Worm (Caenorhabditis elegans) whole organism, L4/young adult: ENCODE results near the gene wapl-1.

Experiments used
- W03F9.2 ChIP-seq: fragments of 150-350 bp; optimal IDR thresholded peaks from 2 replicates; lab custom pipeline; 2014; ENCODE audit warnings: missing biosample characterization, missing genetic modification characterization
- dao-5 ChIP-seq: sonication (generic microtip); optimal IDR thresholded peaks from 2 replicates; lab custom pipeline; 2016; ENCODE audit warnings: missing genotype, missing genetic modification characterization, moderate library complexity, missing compliant biosample characterization
- him-1 ChIP-seq: sonication (generic microtip); optimal IDR thresholded peaks from 2 replicates; lab custom pipeline; 2016; ENCODE audit warnings: missing genotype, missing genetic modification reagents, missing genetic modification characterization, missing compliant biosample characterization

wapl-1 gene

DNA sequence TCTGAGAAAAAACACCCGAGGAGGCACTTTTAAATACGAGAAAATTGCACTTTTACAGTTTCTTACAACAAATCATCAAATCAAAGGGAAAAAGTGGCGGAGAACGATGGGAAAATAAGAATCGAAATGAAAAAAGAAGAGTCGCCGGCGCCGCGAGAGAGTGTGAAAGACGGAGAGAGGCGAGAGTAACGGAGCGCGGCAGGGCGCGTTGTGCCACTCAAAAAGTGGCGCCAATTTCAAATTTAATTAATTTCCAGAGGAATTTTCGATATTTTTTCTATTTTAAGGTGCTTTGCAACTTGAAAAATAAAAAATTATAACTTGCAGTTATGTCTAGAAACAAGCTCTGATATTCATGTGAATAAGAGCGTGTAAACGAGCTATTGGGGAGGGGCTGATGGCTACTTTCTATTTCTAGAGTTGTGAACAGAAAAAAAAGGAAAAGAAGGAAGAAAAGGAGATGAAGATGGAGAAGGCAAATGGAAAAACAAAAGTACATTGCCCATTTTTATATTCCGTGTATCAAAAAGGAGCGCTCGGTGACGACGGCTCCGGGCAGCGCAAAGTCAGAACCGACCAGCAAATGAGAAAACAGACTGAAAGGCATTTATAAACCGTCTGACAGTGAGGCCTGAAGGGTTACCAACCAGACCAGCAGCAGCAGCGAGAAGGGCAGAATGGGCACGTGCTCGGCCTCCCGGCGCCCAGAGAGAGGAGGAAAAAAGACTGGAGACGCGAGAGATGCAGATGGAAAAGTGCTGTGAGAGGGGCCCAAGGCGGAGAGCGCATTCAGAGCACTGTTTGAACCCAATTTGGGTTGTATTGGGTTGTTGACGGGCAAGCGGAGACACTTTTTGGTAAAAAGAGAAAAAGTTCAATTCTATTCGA is 25.6 kb upstream of the wapl-1 start:
- TF ChIP-seq him-1 (tag; lab: Kevin White, UChicago): no peak
- no peak for TF ChIP-seq dao-5
- TF ChIP-seq W03F9.2 (tag; lab: Kevin White, UChicago): peak; percentile 4

DNA sequence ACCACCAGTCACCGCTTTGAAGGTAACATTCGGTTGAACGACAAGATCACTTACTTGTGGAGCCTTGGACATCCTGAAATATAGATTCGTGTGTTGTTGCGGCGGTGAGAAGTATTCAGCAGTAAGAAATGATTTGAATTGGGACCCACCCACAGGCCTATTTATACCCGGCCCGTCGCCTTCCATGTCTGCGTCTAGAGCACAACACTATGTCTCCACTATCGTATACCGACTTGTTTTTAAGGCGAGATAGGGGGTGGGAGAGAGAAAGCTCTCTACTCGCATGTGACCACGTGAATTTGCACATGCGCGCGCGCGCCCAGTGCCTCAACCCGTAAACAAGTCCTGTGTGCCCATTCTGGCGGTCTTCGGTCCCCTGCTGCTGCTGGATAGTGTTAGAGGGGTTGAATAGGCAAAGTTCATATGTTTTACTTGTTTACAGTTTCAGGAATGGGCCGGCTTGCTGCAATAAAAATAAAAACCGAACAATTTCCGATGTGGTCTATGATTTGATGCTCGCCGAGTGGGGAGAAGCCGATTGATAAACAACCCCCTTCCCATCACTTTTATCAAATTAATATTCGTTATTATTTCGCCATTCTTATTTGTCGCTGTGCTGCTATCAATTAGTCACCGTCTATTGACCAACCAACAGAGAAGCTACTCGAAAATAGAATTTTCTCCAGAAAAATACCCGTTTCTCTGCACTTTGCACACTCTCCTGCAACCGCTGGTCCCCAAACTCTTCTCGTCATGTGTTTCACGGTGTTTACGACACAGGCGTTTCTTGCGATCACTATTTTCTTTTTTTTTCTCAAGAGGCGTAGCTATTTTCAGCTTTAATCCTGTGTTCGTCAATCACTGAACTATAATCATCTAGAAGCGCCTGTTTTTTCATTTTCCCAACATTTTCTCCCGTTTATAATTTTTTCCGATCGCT is 24.5 kb upstream of the wapl-1 start:
- TF ChIP-seq dao-5 (peak; percentile 25), him-1 (tag; lab: Kevin White, UChicago) (peak; percentile 3), W03F9.2 (tag; lab: Kevin White, UChicago) (peak; percentile 27)

DNA sequence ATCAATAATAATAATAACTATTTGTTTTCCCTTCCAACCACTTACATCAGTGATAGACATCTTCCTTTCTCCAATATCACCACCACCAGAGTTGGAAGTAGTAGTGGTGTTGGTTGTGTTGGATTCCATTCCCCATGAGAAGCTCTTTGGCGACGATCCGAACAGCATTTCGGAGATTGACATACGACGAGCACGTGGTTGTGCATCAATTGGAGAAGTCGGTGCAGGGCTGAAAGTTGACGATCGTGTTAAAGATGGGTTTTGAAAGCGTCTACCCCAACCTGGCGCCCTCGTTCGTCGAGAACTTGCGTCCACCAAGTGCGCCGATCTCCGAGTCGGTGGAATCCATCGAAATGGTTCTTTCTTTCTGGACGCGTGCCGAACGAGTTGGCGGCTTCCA is 23.5 kb upstream of the wapl-1 start:
- TF ChIP-seq him-1 (tag; lab: Kevin White, UChicago): no peak

DNA sequence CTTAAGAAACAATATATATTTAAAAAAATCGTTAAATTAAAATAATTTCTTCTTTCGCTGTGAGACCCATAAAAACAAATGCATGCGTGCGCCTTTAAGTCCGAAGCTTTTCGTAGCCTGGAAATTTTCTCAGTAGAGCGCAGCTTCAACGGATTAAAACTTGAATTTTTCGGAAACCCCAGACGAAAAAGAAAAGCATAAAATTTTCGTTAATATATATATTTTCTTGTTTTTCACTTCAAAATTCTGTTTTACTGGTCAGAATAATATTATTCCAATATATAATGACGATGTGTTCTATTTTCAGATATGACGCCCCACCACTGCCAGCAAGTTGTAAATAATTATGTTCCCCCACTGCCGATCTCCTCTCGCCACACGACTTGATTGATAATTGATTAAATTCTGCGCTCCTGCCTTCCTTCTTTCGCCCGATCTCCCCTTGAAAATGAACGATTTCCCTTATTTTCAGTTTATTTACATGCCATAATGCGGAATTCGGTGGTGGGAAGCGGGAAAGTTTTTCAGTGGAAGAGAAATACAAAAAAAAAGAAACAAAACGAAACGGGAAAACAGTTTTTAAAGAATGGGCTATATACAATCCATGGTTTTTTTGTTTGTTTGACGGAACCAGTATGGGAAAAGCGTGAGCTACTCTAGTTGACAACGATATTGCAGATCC is 22.6 kb upstream of the wapl-1 start:
- TF ChIP-seq W03F9.2 (tag; lab: Kevin White, UChicago) (peak; percentile 17), dao-5 (no peak), him-1 (tag; lab: Kevin White, UChicago) (peak; percentile 18)

DNA sequence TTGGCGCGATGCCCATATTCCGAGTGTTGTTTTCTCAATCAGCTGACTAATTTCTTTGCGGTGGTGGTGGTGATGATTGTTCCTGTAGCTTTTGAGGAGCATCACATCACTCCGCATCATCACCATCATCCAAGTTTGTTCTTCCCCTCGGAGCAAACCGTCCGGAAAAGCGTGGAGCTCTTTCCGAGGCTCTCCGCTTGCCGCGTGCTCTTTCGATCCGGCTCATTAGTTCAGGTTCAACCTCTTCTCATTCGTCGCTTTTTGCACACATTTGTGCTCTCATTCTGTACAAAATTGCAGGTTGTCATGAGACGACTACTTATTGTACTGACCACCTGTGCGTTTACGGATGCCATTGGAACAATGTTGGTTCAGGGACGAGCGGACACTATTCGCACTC is 19.6 kb upstream of the wapl-1 start, which contains the start of gene M01H9.5:
TSS of gene M01H9.5 (plus strand) at position 301 of the 400 bp plus-strand sequence.
- TF ChIP-seq W03F9.2 (tag; lab: Kevin White, UChicago) (no peak), him-1 (tag; lab: Kevin White, UChicago) (no peak), dao-5 (no peak)

DNA sequence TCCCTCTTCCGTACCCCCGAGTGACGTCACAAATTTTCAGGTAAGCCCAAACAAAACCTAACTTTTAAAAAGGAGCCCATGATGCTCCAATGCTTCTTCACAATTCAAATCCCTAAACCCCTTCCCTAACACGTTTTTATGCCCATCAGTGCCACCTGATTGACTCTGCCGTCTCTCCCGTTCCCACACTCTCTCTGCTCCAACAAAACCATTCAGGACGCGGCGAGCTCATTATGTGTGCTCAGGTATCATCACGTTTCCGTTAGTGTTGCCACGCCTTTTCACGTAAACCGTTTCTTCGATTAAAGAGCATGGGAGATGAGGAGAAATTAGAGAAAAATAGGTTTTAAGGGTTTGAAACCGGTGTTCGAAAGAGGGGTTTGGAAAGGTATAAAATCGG is 17.6 kb upstream of the wapl-1 start, which contains the start of gene M01H9.2:
TSS of gene M01H9.2 (minus strand) at position 101 of the 400 bp plus-strand sequence.
- no peak for TF ChIP-seq dao-5

DNA sequence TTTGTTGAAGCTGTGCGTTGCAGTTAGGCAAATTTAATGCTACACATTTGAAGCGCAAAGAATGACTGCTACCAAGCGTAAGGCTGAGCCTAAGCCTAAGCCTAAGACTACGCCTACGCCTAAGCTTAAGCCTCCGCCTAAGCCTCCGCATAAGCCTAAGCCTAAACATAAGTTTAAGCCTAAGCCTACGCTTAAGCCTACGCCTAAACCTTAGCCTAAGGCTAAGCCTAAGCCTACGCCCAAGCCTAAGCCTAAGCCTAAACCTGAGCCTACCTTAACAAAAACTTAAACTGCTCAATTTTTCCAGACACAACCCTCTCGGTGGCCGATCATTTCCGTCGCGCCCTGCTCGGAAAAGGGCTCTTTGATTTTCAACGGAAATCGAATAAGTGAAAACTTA is 13.8 kb upstream of the wapl-1 start:
- no peak for TF ChIP-seq dao-5
- no peak for TF ChIP-seq W03F9.2 (tag; lab: Kevin White, UChicago)
- no peak for TF ChIP-seq him-1 (tag; lab: Kevin White, UChicago)

DNA sequence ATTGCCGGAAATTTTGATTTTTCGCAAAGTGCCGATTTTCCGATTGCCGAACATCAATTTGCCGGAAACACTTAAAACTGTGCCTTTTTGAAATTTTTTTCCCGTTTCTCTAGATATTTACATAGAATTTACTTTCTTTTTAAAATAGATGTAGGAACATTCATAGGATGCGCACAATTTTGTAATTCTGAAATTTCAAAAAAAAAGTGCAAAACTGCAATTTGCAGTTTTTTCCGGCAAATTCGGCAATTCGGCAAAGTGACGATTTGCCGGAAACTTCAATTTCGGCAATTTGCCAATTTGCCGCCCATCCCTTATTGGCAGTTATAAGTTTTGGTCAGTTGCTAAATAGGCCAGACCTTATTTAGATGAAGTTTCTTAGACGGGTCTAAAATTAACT is 11.1 kb upstream of the wapl-1 start:
- no peak for TF ChIP-seq W03F9.2 (tag; lab: Kevin White, UChicago)

DNA sequence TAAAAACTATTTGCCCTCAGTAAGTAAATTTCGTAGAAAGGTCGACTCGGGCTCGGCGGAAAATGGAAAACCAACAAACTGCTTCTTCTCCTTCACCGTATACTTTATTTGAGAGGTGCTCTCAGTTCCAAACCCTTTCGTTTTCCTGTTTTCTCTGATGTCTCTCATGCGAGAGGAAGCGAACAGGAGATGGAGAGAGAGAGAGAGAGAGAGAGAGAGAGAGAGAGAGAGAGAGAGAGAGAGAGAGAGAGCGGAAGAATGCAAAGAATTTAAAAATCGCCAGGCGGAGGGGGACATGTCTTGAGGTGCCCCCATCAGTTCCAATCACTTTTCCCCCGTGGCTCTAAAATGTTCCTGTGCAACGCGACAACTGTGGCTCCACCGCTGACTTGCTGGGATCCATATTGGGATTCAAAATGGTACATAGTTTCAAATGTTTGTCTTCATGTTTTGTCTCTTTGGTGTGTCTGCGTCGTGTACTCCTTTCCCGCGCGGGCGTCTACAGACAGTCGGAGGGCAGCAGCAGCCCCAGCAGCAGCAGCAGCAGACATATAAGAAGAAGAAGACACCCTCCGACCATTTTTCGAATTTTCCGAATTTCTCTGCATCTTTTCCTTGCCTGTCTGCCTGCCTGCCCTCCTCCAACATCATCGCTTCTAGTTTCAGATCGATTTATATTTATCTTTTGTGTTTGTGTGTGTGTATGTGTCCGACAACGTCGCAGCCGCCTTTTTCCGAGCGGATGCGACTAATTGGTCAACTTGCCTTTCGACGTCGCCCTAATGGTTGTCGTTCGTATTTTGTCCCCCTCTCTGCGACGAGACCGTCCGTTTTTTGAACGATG is 9.0 kb upstream of the wapl-1 start, which contains the start of gene R08C7.11:
TSS of gene R08C7.11 (minus strand) at position 608 of the 844 bp plus-strand sequence.
- TF ChIP-seq dao-5 (no peak), him-1 (tag; lab: Kevin White, UChicago) (no peak), W03F9.2 (tag; lab: Kevin White, UChicago) (no peak)

DNA sequence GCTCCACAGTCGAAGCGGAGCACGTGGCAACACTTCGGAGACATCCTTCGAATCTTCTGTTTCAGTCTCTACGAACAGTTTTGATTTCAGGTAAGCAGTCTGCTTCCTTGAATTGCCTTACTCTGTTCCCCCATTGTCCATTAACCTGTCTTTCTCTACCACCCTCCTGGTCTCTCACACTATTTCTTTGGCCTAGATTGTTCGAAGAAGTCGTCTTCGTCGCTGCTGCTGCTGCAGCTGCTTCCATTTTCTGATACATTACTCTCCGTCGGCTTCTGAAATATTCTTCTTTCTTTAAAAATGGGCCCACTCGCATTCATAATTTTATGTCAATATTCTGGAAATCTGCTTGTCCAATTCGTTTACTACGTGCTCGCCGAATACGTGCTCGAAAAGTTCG is 6.0 kb upstream of the wapl-1 start, which contains the start of gene R08C7.1:
TSS of gene R08C7.1 (plus strand) at position 301 of the 400 bp plus-strand sequence.
- TF ChIP-seq W03F9.2 (tag; lab: Kevin White, UChicago): no peak

DNA sequence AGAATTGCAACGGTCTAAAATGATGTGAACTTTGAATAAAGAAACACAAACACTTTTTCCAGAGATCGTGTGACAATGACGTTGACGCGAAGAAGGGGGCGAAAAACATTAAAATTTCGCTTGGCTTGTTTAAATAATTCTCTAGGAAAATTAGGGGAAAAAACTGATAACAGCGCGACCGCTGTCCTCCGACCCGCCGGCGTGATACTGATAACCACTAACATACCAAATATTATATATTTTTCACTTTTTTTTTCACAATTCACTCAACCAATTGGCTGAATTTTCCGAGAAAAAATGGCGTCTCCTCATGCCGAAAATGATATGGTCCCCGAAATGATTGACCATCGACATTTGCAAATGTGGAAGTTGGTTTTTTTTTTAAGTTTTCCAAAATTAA is 4.3 kb upstream of the wapl-1 start:
- TF ChIP-seq dao-5: no peak
- TF ChIP-seq W03F9.2 (tag; lab: Kevin White, UChicago): no peak
- no peak for TF ChIP-seq him-1 (tag; lab: Kevin White, UChicago)

DNA sequence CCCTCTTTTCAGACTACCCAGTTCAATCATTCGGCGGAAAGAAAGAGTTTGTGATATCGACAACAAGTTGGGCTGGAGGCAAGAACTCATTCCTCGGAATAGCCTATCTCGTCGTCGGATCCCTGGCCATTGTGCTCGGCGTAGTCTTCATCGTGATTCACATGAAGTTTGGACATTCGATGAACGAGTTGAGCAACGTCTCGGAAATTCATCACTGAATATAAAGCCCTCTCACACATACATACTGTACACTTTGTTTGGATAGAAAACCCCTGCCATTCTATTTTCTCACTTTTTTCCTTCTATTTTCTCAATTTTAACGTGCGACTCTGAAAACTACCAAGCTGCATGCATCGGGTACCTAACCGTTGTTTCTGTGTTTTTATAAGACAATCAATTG is 3.9 kb upstream of the wapl-1 start, which contains the start of gene R08C7.12:
TSS of gene R08C7.12 (plus strand) at position 301 of the 400 bp plus-strand sequence.
- TF ChIP-seq W03F9.2 (tag; lab: Kevin White, UChicago): no peak
- no peak for TF ChIP-seq dao-5
- TF ChIP-seq him-1 (tag; lab: Kevin White, UChicago): no peak
